Fruit fly (Drosophila melanogaster): ENCODE results near the gene tctn.
A peak's percentile ranks its signal among the peaks of the same experiment; 100 is the strongest.

tctn gene

DNA sequence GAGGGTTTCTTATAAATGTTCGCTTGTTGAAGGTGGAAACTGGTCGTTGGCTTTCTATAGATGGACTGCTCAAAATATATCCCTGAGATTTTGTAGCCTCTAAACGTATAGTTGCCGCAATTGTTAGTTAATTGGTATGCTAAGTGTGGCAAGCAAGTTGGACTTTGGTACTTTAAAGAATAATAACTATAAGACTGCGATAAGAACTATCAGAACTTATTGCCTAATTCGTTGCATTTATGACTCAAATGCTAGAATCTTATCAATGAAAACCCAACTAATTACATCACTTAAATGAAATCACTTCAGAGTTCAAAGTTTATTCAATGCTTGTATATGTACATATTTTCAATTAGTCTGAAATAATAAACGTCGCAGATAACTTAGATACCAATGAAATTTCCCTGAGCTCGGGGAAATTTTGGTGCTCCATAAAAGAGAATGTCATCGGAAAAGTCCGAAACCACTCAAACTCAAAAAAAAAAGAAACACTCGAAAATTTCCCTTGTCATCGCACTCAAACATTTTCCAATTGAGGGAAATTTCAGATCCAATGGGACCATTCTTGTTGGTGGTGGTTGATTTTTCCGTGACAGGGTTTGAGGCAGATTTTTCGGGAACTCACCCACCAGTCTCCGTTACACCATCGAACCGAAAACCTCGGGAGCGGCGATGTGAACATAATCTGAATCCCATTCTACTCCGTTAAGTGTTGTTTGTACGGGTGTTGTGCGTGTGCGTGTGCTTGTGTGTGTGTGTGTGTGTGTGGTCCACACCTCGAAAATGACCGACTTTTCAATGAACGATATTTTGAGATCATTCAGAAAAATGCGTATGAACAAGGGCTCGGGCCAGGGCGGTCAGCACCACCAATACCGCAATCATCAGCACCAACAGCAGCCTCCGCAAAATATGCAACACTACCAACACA is 39.4 kb downstream of the tctn start, which contains the start of gene CG45075:
Gene CG45075 (plus strand): TSS at position 627 of the 931 bp plus-strand sequence.
- TF ChIP-seq onecut (GFP tag; IDR thresholded peaks at IDR 0.05) (peak; percentile 31; the same call in 1 of the 2 replicates), CG1603 (tag; optimal IDR thresholded peaks at IDR 0.05) (peak; percentile 2), Bdp1 (GFP tag; optimal IDR thresholded peaks at IDR 0.05) (no peak), gsb-n (tag; optimal IDR thresholded peaks at IDR 0.05) (peak; percentile 36), nerfin-1 (tag; optimal IDR thresholded peaks at IDR 0.05) (peak; percentile 38), sens-2 (GFP tag; IDR thresholded peaks at IDR 0.05) (peak; percentile 49; the same call in 1 of the 2 replicates), bbx (GFP tag; IDR thresholded peaks at IDR 0.05; ENCODE audit: partially characterized antibody) (peak; percentile 27; the same call in 1 of the 2 replicates), CG2202 (tag; optimal IDR thresholded peaks at IDR 0.05) (peak; percentile 35), crc (GFP tag; optimal IDR thresholded peaks at IDR 0.05) (no peak), corto (GFP tag; optimal IDR thresholded peaks at IDR 0.05) (no peak), pros (GFP tag; optimal IDR thresholded peaks at IDR 0.05) (peak; percentile 41), Blimp-1 (GFP tag; optimal IDR thresholded peaks at IDR 0.05) (peak; percentile 20), CG7839 (tag; optimal IDR thresholded peaks at IDR 0.05) (no peak), kni (GFP tag; optimal IDR thresholded peaks at IDR 0.05) (peak; percentile 36), bsh (GFP tag; optimal IDR thresholded peaks at IDR 0.05) (peak in 1 of 2 experiments; percentile 23), pnt (GFP tag; optimal IDR thresholded peaks at IDR 0.05) (no peak), CG7745 (tag; optimal IDR thresholded peaks at IDR 0.05) (peak; percentile 32), sug (tag; optimal IDR thresholded peaks at IDR 0.05) (no peak), z (GFP tag; IDR thresholded peaks at IDR 0.05) (peak; percentile 97), her (GFP tag; optimal IDR thresholded peaks at IDR 0.05) (peak; percentile 26), CG30020 (tag; optimal IDR thresholded peaks at IDR 0.05) (no peak), HmgZ (tag; optimal IDR thresholded peaks at IDR 0.05) (peak; percentile 10), Fer1 (GFP tag; optimal IDR thresholded peaks at IDR 0.05) (peak; percentile 26), stwl (tag; optimal IDR thresholded peaks at IDR 0.05) (peak; percentile 32), CG13894 (tag; optimal IDR thresholded peaks at IDR 0.05) (peak; percentile 79), vvl (GFP tag; IDR thresholded peaks at IDR 0.05) (peak; percentile 64; the same call in 1 of the 2 replicates), CG7786 (GFP tag; optimal IDR thresholded peaks at IDR 0.05) (no peak), Hr78 (GFP tag; optimal IDR thresholded peaks at IDR 0.05) (peak in 1 of 2 experiments; percentile 69), ci (GFP tag; IDR thresholded peaks at IDR 0.05) (peak; percentile 70; the same call in 2 of the 3 replicates), ara (GFP tag; IDR thresholded peaks at IDR 0.05) (peak; percentile 19; the same call in 1 of the 2 replicates), CG17829 (tag; optimal IDR thresholded peaks at IDR 0.05) (peak; percentile 23), chn (GFP tag; optimal IDR thresholded peaks at IDR 0.05) (peak; percentile 37), Atf3 (GFP tag; optimal IDR thresholded peaks at IDR 0.05) (no peak), Ets97D (GFP tag; optimal IDR thresholded peaks at IDR 0.05) (peak; percentile 6), CG8290 (GFP tag; optimal IDR thresholded peaks at IDR 0.05) (no peak), CG8290 (tag; optimal IDR thresholded peaks at IDR 0.05) (peak in 1 of 2 experiments; percentile 27), CG14710 (tag; optimal IDR thresholded peaks at IDR 0.05) (peak; percentile 0), CG11247 (GFP tag; IDR thresholded peaks at IDR 0.05) (no peak), crol (GFP tag; IDR thresholded peaks at IDR 0.05) (no peak), Scr (GFP tag; IDR thresholded peaks at IDR 0.05; ENCODE audit: partially characterized antibody) (peak; percentile 27; the same call in 1 of the 2 replicates), sqz (GFP tag; optimal IDR thresholded peaks at IDR 0.05) (peak; percentile 61), CG6765 (GFP tag; optimal IDR thresholded peaks at IDR 0.05) (peak; percentile 11), dmrt99B (tag; optimal IDR thresholded peaks at IDR 0.05) (peak; percentile 10), Stat92E (GFP tag; optimal IDR thresholded peaks at IDR 0.05) (peak in 1 of 3 experiments; percentile 27), CG2875 (GFP tag; optimal IDR thresholded peaks at IDR 0.05) (no peak), CrebB (tag; optimal IDR thresholded peaks at IDR 0.05) (no peak), chm (GFP tag; IDR thresholded peaks at IDR 0.05) (peak; percentile 87; the same call in 1 of the 2 replicates)

All from whole organism, embryonic.